Fruit fly (Drosophila melanogaster) Kc167 (cell line): ENCODE measurements around the gene CG17982.

Source experiments
- Myc ChIP-seq: fragments of >200 bp; optimal IDR thresholded peaks from 2 replicates; lab custom pipeline; 2017; ENCODE audit warnings: missing external identifiers
- Sin3A ChIP-seq: fragments of >200 bp; optimal IDR thresholded peaks from 2 replicates; lab custom pipeline; 2018; ENCODE audit warnings: missing external identifiers
- h ChIP-seq: fragments of >200 bp; optimal IDR thresholded peaks from 3 replicates; lab custom pipeline; 2018; ENCODE audit warnings: missing external identifiers
- insv ChIP-seq: fragments of >200 bp; optimal IDR thresholded peaks from 3 replicates; lab custom pipeline; 2018; ENCODE audit warnings: missing external identifiers
- psq ChIP-seq: fragments of >200 bp; optimal IDR thresholded peaks from 2 replicates; lab custom pipeline; 2017; ENCODE audit warnings: missing external identifiers
- ttk ChIP-seq: sonication (Bioruptor generic); optimal IDR thresholded peaks from 2 replicates; lab custom pipeline; 2017; ENCODE audit warnings: missing external identifiers

DNA sequence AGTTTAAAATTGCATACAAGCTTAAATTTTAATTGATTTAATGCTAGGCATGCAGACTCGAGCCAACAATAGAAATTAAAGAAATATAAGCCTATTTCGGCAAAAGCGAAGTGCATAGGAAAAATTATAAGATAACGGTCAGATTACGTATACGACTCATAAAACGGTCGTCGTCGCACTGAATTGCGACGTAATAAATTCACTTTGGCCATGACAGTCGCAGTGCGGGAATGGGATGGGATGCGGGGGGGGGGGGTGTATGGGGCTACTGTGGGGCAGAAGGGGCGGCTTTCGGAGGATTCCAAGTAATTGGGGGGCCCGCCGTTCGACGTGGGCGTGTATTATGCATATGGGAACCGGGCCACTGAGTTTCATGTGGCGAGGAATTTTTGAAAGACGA is 32.7 kb downstream of the CG17982 start:
- no peak for TF ChIP-seq psq
- no peak for TF ChIP-seq insv (lab: Kevin White, UChicago)
- TF ChIP-seq ttk = no peak
- TF ChIP-seq h = no peak
- TF ChIP-seq Sin3A (lab: Kevin White, UChicago) = no peak
- TF ChIP-seq Myc (lab: Kevin White, UChicago) = no peak
